Worm (Caenorhabditis elegans): ENCODE results near the gene EEED8.14.

DNA sequence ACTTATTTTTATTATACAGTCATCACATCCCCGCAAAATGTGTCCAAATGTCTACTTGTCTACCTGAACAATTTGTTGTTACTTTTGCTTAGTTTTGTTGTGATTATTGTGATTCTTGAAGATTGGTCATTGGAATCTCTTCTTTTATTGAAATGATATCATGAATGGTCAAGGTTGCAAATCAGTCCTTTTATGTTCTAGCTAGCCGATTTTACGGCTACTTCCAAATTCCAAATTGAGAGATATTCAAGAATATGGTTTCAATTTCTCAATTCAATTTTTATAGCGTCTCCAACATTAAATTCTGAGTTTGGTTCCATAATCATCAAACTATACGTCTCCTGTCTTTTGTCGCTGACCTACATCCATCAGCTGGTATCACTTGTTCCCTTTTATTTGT is 37.4 kb upstream of the EEED8.14 start:
- no peak for TF ChIP-seq nhr-11 (tag; optimal IDR thresholded peaks at IDR 0.05)
- no peak for TF ChIP-seq ZK546.5 (tag; optimal IDR thresholded peaks at IDR 0.05)
- no peak for TF ChIP-seq nhr-25 (tag; optimal IDR thresholded peaks at IDR 0.05)
- no peak for TF ChIP-seq nhr-23 (tag; optimal IDR thresholded peaks at IDR 0.05)
- TF ChIP-seq nhr-12 (tag; optimal IDR thresholded peaks at IDR 0.05): no peak
- no peak for TF ChIP-seq crh-2 (tag; optimal IDR thresholded peaks at IDR 0.05)
- no peak for TF ChIP-seq ztf-11 (tag; optimal IDR thresholded peaks at IDR 0.05)
- no peak for TF ChIP-seq nhr-237 (tag; optimal IDR thresholded peaks at IDR 0.05)
- no peak for TF ChIP-seq nhr-77 (tag; optimal IDR thresholded peaks at IDR 0.05)
